Worm (Caenorhabditis elegans) whole organism, L4 larva: ENCODE data around the gene pdhk-2.
A peak's percentile ranks its signal among the peaks of the same experiment; 100 is the strongest.

ENCODE experiments used
- daf-12 ChIP-seq: fragments of 150-350 bp; optimal IDR thresholded peaks from 2 replicates; lab custom pipeline; 2014; ENCODE audit warnings: missing biosample characterization, missing genetic modification reagents, missing genetic modification characterization
- egl-43 ChIP-seq: fragments of 200-800 bp; sonication (Bioruptor generic); IDR thresholded peaks from 2 replicates; pipeline ENCODE4 v1.3.6; 2022; ENCODE audit warnings: missing genetic modification reagents, missing genetic modification characterization, missing compliant biosample characterization
- fkh-10 ChIP-seq: fragments of 150-350 bp; optimal IDR thresholded peaks from 2 replicates; lab custom pipeline; 2014; ENCODE audit warnings: missing biosample characterization, missing genetic modification reagents, missing genetic modification characterization
- lin-13 ChIP-seq: fragments of 150-350 bp; optimal IDR thresholded peaks from 2 replicates; lab custom pipeline; 2014; ENCODE audit warnings: missing biosample characterization, missing genetic modification reagents, missing genetic modification characterization
- nhr-76 ChIP-seq: fragments of 150-350 bp; optimal IDR thresholded peaks from 2 replicates; lab custom pipeline; 2014; ENCODE audit warnings: missing biosample characterization, missing genetic modification characterization
- pqm-1 ChIP-seq: sonication (generic microtip); optimal IDR thresholded peaks from 2 replicates; lab custom pipeline; 2017; ENCODE audit warnings: missing biosample characterization, missing genetic modification characterization
- snpc-4 ChIP-seq: fragments of 150-350 bp; optimal IDR thresholded peaks from 2 replicates; lab custom pipeline; 2014; ENCODE audit warnings: missing biosample characterization, missing genetic modification characterization
- spr-1 ChIP-seq: sonication (generic microtip); optimal IDR thresholded peaks from 2 replicates; lab custom pipeline; 2016; ENCODE audit warnings: mild to moderate bottlenecking, missing genetic modification characterization, missing compliant biosample characterization
- unc-62 ChIP-seq, 3 experiments: fragments of 150-350 bp in 1 of 3; sonication (generic microtip); optimal IDR thresholded peaks in 2 of 3; peaks in 1 of 3; 1 replicate in 1 of 3; 2 replicates in 2 of 3; lab custom pipeline; 2014 to 2017; ENCODE audit warnings: missing biosample characterization in 3 of 3, missing genetic modification characterization in 3 of 3, missing genetic modification reagents in 3 of 3, missing genotype in 1 of 3
- zip-11 ChIP-seq: fragments of 200-800 bp; sonication (Bioruptor generic); IDR thresholded peaks from 2 replicates; pipeline ENCODE4 v1.3.6; 2022; ENCODE audit warnings: missing genetic modification characterization, missing compliant biosample characterization

DNA sequence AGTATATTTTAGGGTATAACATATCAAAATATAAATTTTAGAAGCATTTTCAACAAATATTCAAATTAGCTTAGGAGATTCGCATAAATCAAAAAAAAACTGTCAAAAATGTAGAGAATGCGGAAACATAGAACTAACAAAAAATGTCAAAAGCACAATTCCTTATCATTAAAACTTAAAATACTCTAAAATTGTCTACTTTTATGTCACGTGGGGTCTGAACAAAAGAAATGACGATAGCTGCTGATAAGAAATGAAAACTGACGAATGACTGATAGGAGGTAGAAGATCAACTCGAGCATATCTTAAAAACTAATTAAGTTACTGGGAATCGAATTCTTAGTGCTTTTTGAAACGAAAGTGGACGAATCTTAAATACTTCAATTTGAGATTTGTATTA is 7.5 kb downstream of the pdhk-2 start:
- no peak for TF ChIP-seq snpc-4 (tag; lab: Kevin White, UChicago)
- TF ChIP-seq spr-1: no peak
- no peak for TF ChIP-seq nhr-76 (tag; lab: Kevin White, UChicago)
- no peak for TF ChIP-seq fkh-10
- TF ChIP-seq zip-11 (GFP tag; lab: Robert Waterston, UW): no peak
- no peak for TF ChIP-seq egl-43 (GFP tag; lab: Robert Waterston, UW)
- TF ChIP-seq pqm-1: peak; percentile 88
- no peak for TF ChIP-seq lin-13 (GFP tag; lab: Kevin White, UChicago)
- TF ChIP-seq unc-62 (GFP tag; optimal IDR thresholded peaks at IDR 0.05 in 1 of 2; lab: Kevin White, UChicago): no peak
- no peak for TF ChIP-seq unc-62 (tag; optimal IDR thresholded peaks at IDR 0.05; lab: Kevin White, UChicago)
- TF ChIP-seq daf-12 (tag; lab: Kevin White, UChicago): no peak
